Fruit fly (Drosophila melanogaster) whole organism, embryonic: ENCODE data around the gene CG43095.

Experiments used
- Ada2b ChIP-seq: fragments of 200-800 bp; sonication (Bioruptor generic); IDR thresholded peaks from 2 replicates; pipeline ENCODE4 v1.3.6; 2022; ENCODE audit warnings: missing biosample characterization, missing genetic modification characterization
- Awh ChIP-seq: fragments of 200-800 bp; sonication (Bioruptor generic); IDR thresholded peaks from 2 replicates; pipeline ENCODE4, ENCODE4 v1.3.6; 2022; ENCODE audit warnings: missing biosample characterization, missing genetic modification characterization
- Blimp-1 ChIP-seq: fragments of 200-800 bp; sonication (Bioruptor generic); optimal IDR thresholded peaks from 3 replicates; lab custom pipeline; 2018; ENCODE audit warnings: missing biosample characterization, missing genetic modification characterization, mild to moderate bottlenecking, moderate library complexity, missing genetic modification reagents
- CG12104 ChIP-seq: fragments of 200-800 bp; sonication (Bioruptor generic); optimal IDR thresholded peaks from 3 replicates; lab custom pipeline; 2016; ENCODE audit warnings: missing biosample characterization, missing genetic modification characterization
- CG15011 ChIP-seq: fragments of 200-800 bp; sonication (Bioruptor generic); optimal IDR thresholded peaks from 3 replicates; lab custom pipeline; 2018; ENCODE audit warnings: missing biosample characterization, mild to moderate bottlenecking, missing genetic modification characterization
- CG15514 ChIP-seq: fragments of 200-800 bp; sonication (Bioruptor generic); optimal IDR thresholded peaks from 3 replicates; lab custom pipeline; 2017; ENCODE audit warnings: missing biosample characterization, missing genetic modification characterization, mild to moderate bottlenecking, moderate library complexity, missing genetic modification reagents
- CG15601 ChIP-seq: fragments of 200-800 bp; sonication (Bioruptor generic); optimal IDR thresholded peaks from 3 replicates; lab custom pipeline; 2019; ENCODE audit warnings: missing biosample characterization, mild to moderate bottlenecking, missing genetic modification characterization, moderate library complexity
- CG18476 ChIP-seq: fragments of 200-800 bp; sonication (Bioruptor generic); optimal IDR thresholded peaks from 2 replicates; lab custom pipeline; 2016; ENCODE audit warnings: missing biosample characterization, mild to moderate bottlenecking, missing genetic modification characterization
- CG18599 ChIP-seq: fragments of 200-800 bp; sonication (Bioruptor generic); optimal IDR thresholded peaks from 3 replicates; lab custom pipeline; 2017; ENCODE audit warnings: missing biosample characterization, missing genetic modification characterization, mild to moderate bottlenecking, moderate library complexity, missing genetic modification reagents
- CG2199 ChIP-seq: fragments of 200-800 bp; sonication (Bioruptor generic); IDR thresholded peaks from 3 replicates; pipeline ENCODE4 v1.3.6; 2022; ENCODE audit warnings: missing biosample characterization, missing genetic modification characterization
- CG42726 ChIP-seq: fragments of 200-800 bp; sonication (Bioruptor generic); IDR thresholded peaks from 2 replicates; pipeline ENCODE4 v1.3.6; 2022; ENCODE audit warnings: missing biosample characterization, missing genetic modification characterization; ENCODE audit not compliant: partially characterized antibody
- CG7839 ChIP-seq: fragments of 200-800 bp; sonication (Bioruptor generic); optimal IDR thresholded peaks from 3 replicates; lab custom pipeline; 2018; ENCODE audit warnings: missing biosample characterization, mild to moderate bottlenecking, missing genetic modification characterization, moderate library complexity
- CG7928 ChIP-seq: fragments of 200-800 bp; sonication (Bioruptor generic); optimal IDR thresholded peaks from 2 replicates; lab custom pipeline; 2017; ENCODE audit warnings: missing biosample characterization, mild to moderate bottlenecking, missing genetic modification characterization
- Camta ChIP-seq: fragments of 200-800 bp; sonication (Bioruptor generic); optimal IDR thresholded peaks from 2 replicates; lab custom pipeline; 2016; ENCODE audit warnings: missing biosample characterization, missing genetic modification characterization
- Chrac-16 ChIP-seq: fragments of 200-800 bp; sonication (Bioruptor generic); optimal IDR thresholded peaks from 3 replicates; lab custom pipeline; 2016; ENCODE audit warnings: missing biosample characterization, missing genetic modification characterization
- Deaf1 ChIP-seq: fragments of 200-800 bp; optimal IDR thresholded peaks from 3 replicates; lab custom pipeline; 2019; ENCODE audit warnings: missing biosample characterization, mild to moderate bottlenecking, missing genetic modification characterization, moderate library complexity
- H15 ChIP-seq: fragments of 200-800 bp; sonication (Bioruptor generic); IDR thresholded peaks from 3 replicates; pipeline ENCODE4 v1.3.6; 2022; ENCODE audit warnings: missing biosample characterization, missing genetic modification characterization
- Hand ChIP-seq: fragments of 200-800 bp; sonication (Bioruptor generic); optimal IDR thresholded peaks from 2 replicates; lab custom pipeline; 2017; ENCODE audit warnings: mild to moderate bottlenecking, missing biosample characterization, missing genetic modification reagents, missing genetic modification characterization
- Hr78 ChIP-seq, 2 experiments: fragments of 200-800 bp in 1 of 2; fragments of >200 bp in 1 of 2; sonication (Bioruptor generic) in 1 of 2; optimal IDR thresholded peaks; 2 replicates each; lab custom pipeline; 2017 to 2019; ENCODE audit warnings: missing biosample characterization in 2 of 2, missing genetic modification characterization in 2 of 2, mild to moderate bottlenecking in 1 of 2, moderate library complexity in 1 of 2
- Max ChIP-seq: fragments of 200-800 bp; sonication (Bioruptor generic); optimal IDR thresholded peaks from 2 replicates; lab custom pipeline; 2016; ENCODE audit warnings: missing biosample characterization, mild to moderate bottlenecking, missing genetic modification characterization
- Med ChIP-seq: fragments of 200-800 bp; sonication (Bioruptor generic); peaks from one replicate; lab custom pipeline; 2016; ENCODE audit warnings: missing biosample characterization, missing genetic modification characterization, mild to moderate bottlenecking, inconsistent platforms, moderate library complexity
- Myb ChIP-seq: fragments of 200-800 bp; sonication (Bioruptor generic); optimal IDR thresholded peaks from 2 replicates; lab custom pipeline; 2016; ENCODE audit warnings: missing biosample characterization, missing genetic modification characterization
- Opbp ChIP-seq: fragments of 200-800 bp; sonication (Bioruptor generic); IDR thresholded peaks from 3 replicates; pipeline ENCODE4 v1.3.6; 2022; ENCODE audit warnings: missing biosample characterization, missing genetic modification characterization; ENCODE audit not compliant: partially characterized antibody
- Trl ChIP-seq, 3 experiments: fragments of >200 bp in 2 of 3; fragments of 200-800 bp in 1 of 3; sonication (Bioruptor generic) in 1 of 3; optimal IDR thresholded peaks; 2 replicates in 1 of 3; 3 replicates in 2 of 3; lab custom pipeline; 2016 to 2017; ENCODE audit warnings: missing biosample characterization in 1 of 3, missing genetic modification characterization in 1 of 3
- bcd ChIP-seq: fragments of 200-800 bp; sonication (Bioruptor generic); optimal IDR thresholded peaks from 2 replicates; lab custom pipeline; 2017; ENCODE audit warnings: missing biosample characterization, mild to moderate bottlenecking, missing genetic modification characterization
- chm ChIP-seq: fragments of 200-800 bp; sonication (Bioruptor generic); IDR thresholded peaks from 2 replicates; pipeline ENCODE4 v1.3.6; 2022; ENCODE audit warnings: missing biosample characterization, missing genetic modification characterization
- ci ChIP-seq: fragments of 200-800 bp; sonication (Bioruptor generic); IDR thresholded peaks from 3 replicates; pipeline ENCODE4 v1.3.6; 2022; ENCODE audit warnings: missing biosample characterization, missing genetic modification characterization
- crol ChIP-seq: fragments of 200-800 bp; sonication (Bioruptor generic); IDR thresholded peaks from 2 replicates; pipeline ENCODE4 v1.3.6; 2022; ENCODE audit warnings: missing biosample characterization, missing genetic modification characterization
- ewg ChIP-seq: fragments of 200-800 bp; sonication (Bioruptor generic); optimal IDR thresholded peaks from 3 replicates; lab custom pipeline; 2017; ENCODE audit warnings: mild to moderate bottlenecking, missing biosample characterization, missing genetic modification reagents, missing genetic modification characterization
- hkb ChIP-seq, 2 experiments: fragments of 200-800 bp in 1 of 2; fragments of >200 bp in 1 of 2; sonication (Bioruptor generic) in 1 of 2; IDR thresholded peaks in 1 of 2; optimal IDR thresholded peaks in 1 of 2; 2 replicates each; pipeline versions ENCODE4 v1.3.6 to Lab custom; 2017 to 2022; ENCODE audit warnings: missing biosample characterization in 1 of 2, missing genetic modification characterization in 1 of 2
- oc ChIP-seq: fragments of 200-800 bp; sonication (Bioruptor generic); optimal IDR thresholded peaks from 2 replicates; lab custom pipeline; 2018; ENCODE audit warnings: missing biosample characterization, mild to moderate bottlenecking, missing genetic modification characterization, moderate library complexity
- onecut ChIP-seq: fragments of 200-800 bp; sonication (Bioruptor generic); IDR thresholded peaks from 2 replicates; pipeline ENCODE4 v1.3.6; 2022; ENCODE audit warnings: missing biosample characterization, missing genetic modification characterization
- row ChIP-seq: fragments of 200-800 bp; sonication (Bioruptor generic); IDR thresholded peaks from 3 replicates; pipeline ENCODE4 v1.3.6; 2022; ENCODE audit warnings: missing biosample characterization, missing genetic modification characterization
- sd ChIP-seq: fragments of 200-800 bp; sonication (Bioruptor generic); optimal IDR thresholded peaks from 3 replicates; lab custom pipeline; 2018; ENCODE audit warnings: missing biosample characterization, mild to moderate bottlenecking, missing genetic modification characterization, moderate library complexity
- sens ChIP-seq: fragments of 200-800 bp; sonication (Bioruptor generic); peaks from one replicate; lab custom pipeline; 2016; ENCODE audit warnings: missing biosample characterization, missing genetic modification characterization
- sqz ChIP-seq: fragments of 200-800 bp; sonication (Bioruptor generic); optimal IDR thresholded peaks from 3 replicates; lab custom pipeline; 2018; ENCODE audit warnings: missing biosample characterization, mild to moderate bottlenecking, missing genetic modification characterization
- sug ChIP-seq: fragments of 200-800 bp; optimal IDR thresholded peaks from 2 replicates; lab custom pipeline; 2019; ENCODE audit warnings: missing biosample characterization, mild to moderate bottlenecking, missing genetic modification characterization, moderate library complexity
- tll ChIP-seq, 2 experiments: fragments of 200-800 bp in 1 of 2; fragments of >200 bp in 1 of 2; sonication (Bioruptor generic) in 1 of 2; optimal IDR thresholded peaks; 2 replicates each; lab custom pipeline; 2017 to 2019; ENCODE audit warnings: missing biosample characterization in 2 of 2, missing genetic modification characterization in 2 of 2, mild to moderate bottlenecking in 1 of 2, moderate library complexity in 1 of 2
- usp ChIP-seq: fragments of >200 bp; optimal IDR thresholded peaks from 2 replicates; lab custom pipeline; 2017; ENCODE audit warnings: missing biosample characterization, missing genetic modification characterization
- z ChIP-seq: fragments of 200-800 bp; sonication (Bioruptor generic); IDR thresholded peaks from 3 replicates; pipeline ENCODE4 v1.3.6; 2022; ENCODE audit warnings: missing biosample characterization, missing genetic modification characterization

Gene CG43095

dm6 chr3R:22752929-22753328 is 18.6 kb downstream of the CG43095 start:
- TF ChIP-seq onecut (GFP tag; lab: Robert Waterston, UW) = 0 out of 2 replicates have a peak, but pooled peaks have one; percentile 28
- peak; percentile 11 for TF ChIP-seq Deaf1 (tag; lab: Kevin White, UChicago)
- TF ChIP-seq row (GFP tag; lab: Robert Waterston, UW) = peak; percentile 27; the same call in 1 of the 3 replicates
- TF ChIP-seq z (GFP tag; lab: Robert Waterston, UW) = peak; percentile 37; the same call in 1 of the 3 replicates
- peak in 1 of 2 experiments; percentile 38 for TF ChIP-seq Trl (optimal IDR thresholded peaks at IDR 0.05; lab: Kevin White, UChicago)
- TF ChIP-seq Trl (GFP tag; optimal IDR thresholded peaks at IDR 0.05; lab: Kevin White, UChicago) = no peak
- peak; percentile 37 for TF ChIP-seq sens
- TF ChIP-seq CG15011 = no peak
- peak; percentile 96 for TF ChIP-seq CG15514 (GFP tag; lab: Kevin White, UChicago)
- TF ChIP-seq ewg = peak; percentile 81
- 0 out of 3 replicates have a peak, but pooled peaks have one; percentile 29 for TF ChIP-seq CG2199 (GFP tag; lab: Robert Waterston, UW)
- peak; percentile 21 for TF ChIP-seq CG18599 (GFP tag; lab: Kevin White, UChicago)
- TF ChIP-seq ci = 0 out of 3 replicates have a peak, but pooled peaks have one; percentile 9
- no peak for TF ChIP-seq Ada2b
- no peak for TF ChIP-seq Max (GFP tag; lab: Kevin White, UChicago)
- TF ChIP-seq Myb (GFP tag; lab: Kevin White, UChicago) = no peak
- peak; percentile 73 for TF ChIP-seq CG7928 (GFP tag; lab: Kevin White, UChicago)

dm6 chr3R:22751698-22752097 is 19.9 kb downstream of the CG43095 start:
- TF ChIP-seq hkb (optimal IDR thresholded peaks at IDR 0.05; lab: Kevin White, UChicago) = peak; percentile 36
- TF ChIP-seq hkb (GFP tag; IDR thresholded peaks at IDR 0.05; lab: Robert Waterston, UW) = no peak
- 0 out of 3 replicates have a peak, but pooled peaks have one; percentile 22 for TF ChIP-seq CG2199 (GFP tag; lab: Robert Waterston, UW)
- TF ChIP-seq usp = no peak
- no peak for TF ChIP-seq tll (GFP tag; optimal IDR thresholded peaks at IDR 0.05; lab: Kevin White, UChicago)
- TF ChIP-seq H15 (GFP tag; lab: Robert Waterston, UW) = 0 out of 3 replicates have a peak, but pooled peaks have one; percentile 8
- no peak for TF ChIP-seq Hand (GFP tag; lab: Kevin White, UChicago)
- peak; percentile 2 for TF ChIP-seq CG15601
- TF ChIP-seq Camta = no peak
- TF ChIP-seq Opbp = peak; percentile 20; the same call in 1 of the 3 replicates
- TF ChIP-seq sug (tag; lab: Kevin White, UChicago) = no peak
- TF ChIP-seq sqz = peak; percentile 29
- TF ChIP-seq CG12104 (GFP tag; lab: Kevin White, UChicago) = no peak
- 0 out of 2 replicates have a peak, but pooled peaks have one; percentile 34 for TF ChIP-seq chm (GFP tag; lab: Robert Waterston, UW)
- TF ChIP-seq bcd = no peak
- TF ChIP-seq Hr78 (GFP tag; optimal IDR thresholded peaks at IDR 0.05; lab: Kevin White, UChicago) = peak in 1 of 2 experiments; percentile 80
- TF ChIP-seq Blimp-1 (GFP tag; lab: Kevin White, UChicago) = peak; percentile 95
- no peak for TF ChIP-seq CG42726 (GFP tag; lab: Robert Waterston, UW)
- TF ChIP-seq Chrac-16 (GFP tag; lab: Kevin White, UChicago) = no peak
- peak; percentile 65 for TF ChIP-seq sd (tag; lab: Kevin White, UChicago)
- TF ChIP-seq Awh (GFP tag; lab: Robert Waterston, UW) = peak; percentile 65; the same call in 1 of the 2 replicates
- TF ChIP-seq CG18476 (GFP tag; lab: Kevin White, UChicago) = peak; percentile 72
- peak; percentile 62 for TF ChIP-seq crol
- TF ChIP-seq Med (GFP tag; lab: Kevin White, UChicago) = peak; percentile 20
- TF ChIP-seq CG7839 (tag; lab: Kevin White, UChicago) = no peak
- peak; percentile 18 for TF ChIP-seq oc (tag; lab: Kevin White, UChicago)
